Worm (Caenorhabditis elegans): ENCODE results near the gene C47D12.5.

Gene C47D12.5

DNA sequence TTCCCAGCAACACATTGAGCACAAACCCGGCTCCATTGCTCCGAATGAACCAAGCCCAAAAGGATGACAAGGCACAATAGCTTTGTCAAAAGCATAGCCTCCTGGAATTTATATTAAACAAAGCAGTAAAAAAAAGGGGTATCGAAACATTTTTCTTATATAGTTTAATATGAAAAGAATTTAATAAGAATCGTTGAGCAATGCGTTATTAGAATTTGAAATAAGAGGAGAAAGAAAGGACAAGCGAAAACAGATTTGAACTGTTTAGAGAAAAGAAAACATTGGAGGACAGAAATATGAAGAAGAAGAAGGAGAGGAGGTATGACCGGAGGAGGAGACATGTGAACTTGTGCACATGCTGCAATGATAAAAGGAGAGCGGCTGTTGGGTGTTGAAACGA lies at the start of gene C47D12.5:
Gene C47D12.5, minus strand, starts transcription at position 101 of the 400 bp plus-strand sequence.
- TF ChIP-seq ceh-16 (tag; optimal IDR thresholded peaks at IDR 0.05), result no peak
- TF ChIP-seq nhr-11 (tag; optimal IDR thresholded peaks at IDR 0.05), result no peak
- TF ChIP-seq nhr-76 (tag; optimal IDR thresholded peaks at IDR 0.05), result no peak
- no peak for TF ChIP-seq sea-2 (GFP tag; optimal IDR thresholded peaks at IDR 0.05)
- no peak for TF ChIP-seq ceh-9 (tag; optimal IDR thresholded peaks at IDR 0.05)
- TF ChIP-seq unc-62 (GFP tag; optimal IDR thresholded peaks at IDR 0.05), result no peak
- no peak for TF ChIP-seq zag-1 (tag; optimal IDR thresholded peaks at IDR 0.05)
- no peak for TF ChIP-seq fos-1 (tag; optimal IDR thresholded peaks at IDR 0.05)

DNA sequence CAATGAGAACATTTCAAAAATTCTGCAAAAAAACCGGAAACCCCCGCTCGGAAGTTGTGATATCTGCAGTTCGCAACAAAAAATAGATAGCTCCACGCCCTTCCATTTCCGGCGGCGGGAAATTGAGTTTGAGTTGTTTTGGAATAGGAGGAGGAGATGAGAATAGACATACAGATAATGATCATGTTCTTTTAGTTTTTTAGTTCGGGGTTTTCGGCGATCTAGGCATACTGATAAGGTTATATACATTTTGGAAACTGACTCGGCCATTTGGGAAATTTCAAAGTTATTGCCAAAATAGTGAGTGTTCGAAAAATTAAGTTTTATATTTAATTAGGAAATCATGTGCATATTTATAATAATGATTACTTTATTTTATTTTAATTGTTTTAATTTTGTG lies 48.8 kb upstream of the C47D12.5 start:
- TF ChIP-seq fkh-10 (GFP tag; optimal IDR thresholded peaks at IDR 0.05), result no peak
- peak; percentile 74 for TF ChIP-seq elt-1 (tag; optimal IDR thresholded peaks at IDR 0.05)

DNA sequence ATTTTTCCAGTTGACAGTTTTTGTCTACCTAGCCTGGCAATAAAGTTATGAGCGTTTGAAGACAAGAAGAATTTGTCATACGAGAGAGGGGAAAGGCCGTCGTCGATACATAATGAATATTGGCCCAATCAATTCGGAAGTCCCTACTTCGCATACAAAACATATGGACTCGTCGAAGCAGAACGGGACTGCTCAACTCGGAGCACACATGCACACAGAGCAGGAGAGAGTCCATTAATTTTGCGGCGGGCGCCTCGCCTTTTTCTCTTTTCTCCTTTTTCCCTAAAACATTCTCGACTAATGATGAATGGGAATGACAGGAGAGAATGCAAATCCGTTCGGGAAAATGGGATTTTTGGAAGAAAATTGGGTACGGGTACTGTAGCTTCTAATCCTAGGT lies 47.4 kb upstream of the C47D12.5 start, which contains the start of gene F13D12.8:
Gene F13D12.8, minus strand, starts transcription at position 82 of the 400 bp plus-strand sequence.
- TF ChIP-seq snpc-4 (tag; optimal IDR thresholded peaks at IDR 0.05), result peak; percentile 2
- TF ChIP-seq lin-39 (tag; optimal IDR thresholded peaks at IDR 0.05), result peak; percentile 23
- no peak for TF ChIP-seq nhr-67 (tag; optimal IDR thresholded peaks at IDR 0.05)

DNA sequence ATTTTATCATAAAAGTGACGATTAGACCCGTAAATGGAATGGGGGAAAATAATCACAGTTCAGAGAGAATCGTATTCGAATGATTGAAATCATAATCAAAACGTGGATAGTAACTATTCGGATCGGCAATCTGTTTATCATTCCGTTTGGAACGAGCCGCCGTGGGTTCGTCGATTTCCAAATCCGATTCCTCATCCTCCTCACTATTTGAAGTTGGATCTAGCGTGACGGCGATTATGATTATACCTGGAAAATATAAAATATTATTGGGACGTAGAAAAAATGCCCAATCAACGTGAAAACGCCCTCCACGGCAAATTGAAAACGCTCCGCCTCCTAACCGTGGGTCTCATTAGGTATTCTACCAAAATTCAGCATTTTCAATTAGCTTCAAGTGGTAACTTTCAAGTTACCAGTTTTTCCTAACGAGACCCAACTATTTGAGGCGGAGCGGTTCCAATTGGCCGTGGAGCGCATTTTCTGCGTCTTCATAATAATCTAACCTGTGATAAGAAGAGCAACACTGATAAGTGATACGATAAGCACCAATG lies 46.2 kb upstream of the C47D12.5 start:
- no peak for TF ChIP-seq nhr-77 (tag; optimal IDR thresholded peaks at IDR 0.05)
- TF ChIP-seq zag-1 (tag; optimal IDR thresholded peaks at IDR 0.05), result no peak
- TF ChIP-seq lsy-12 (tag; optimal IDR thresholded peaks at IDR 0.05), result peak; percentile 25
- no peak for TF ChIP-seq nhr-25 (tag; optimal IDR thresholded peaks at IDR 0.05)
- no peak for TF ChIP-seq mml-1 (tag; optimal IDR thresholded peaks at IDR 0.05)
- TF ChIP-seq elt-2 (tag; optimal IDR thresholded peaks at IDR 0.05), result peak; percentile 62
- peak; percentile 88 for TF ChIP-seq ama-1 (optimal IDR thresholded peaks at IDR 0.05)
- TF ChIP-seq nhr-43 (tag; optimal IDR thresholded peaks at IDR 0.05; ENCODE audit: poor library complexity, severe bottlenecking), result peak; percentile 4
- TF ChIP-seq pha-4 (tag; optimal IDR thresholded peaks at IDR 0.05), result no peak
- TF ChIP-seq eor-1 (tag; optimal IDR thresholded peaks at IDR 0.05), result no peak
- TF ChIP-seq pqm-1 (tag; optimal IDR thresholded peaks at IDR 0.05), result no peak
- TF ChIP-seq ceh-28 (tag; optimal IDR thresholded peaks at IDR 0.05), result no peak
- TF ChIP-seq ceh-16 (tag; optimal IDR thresholded peaks at IDR 0.05), result no peak

DNA sequence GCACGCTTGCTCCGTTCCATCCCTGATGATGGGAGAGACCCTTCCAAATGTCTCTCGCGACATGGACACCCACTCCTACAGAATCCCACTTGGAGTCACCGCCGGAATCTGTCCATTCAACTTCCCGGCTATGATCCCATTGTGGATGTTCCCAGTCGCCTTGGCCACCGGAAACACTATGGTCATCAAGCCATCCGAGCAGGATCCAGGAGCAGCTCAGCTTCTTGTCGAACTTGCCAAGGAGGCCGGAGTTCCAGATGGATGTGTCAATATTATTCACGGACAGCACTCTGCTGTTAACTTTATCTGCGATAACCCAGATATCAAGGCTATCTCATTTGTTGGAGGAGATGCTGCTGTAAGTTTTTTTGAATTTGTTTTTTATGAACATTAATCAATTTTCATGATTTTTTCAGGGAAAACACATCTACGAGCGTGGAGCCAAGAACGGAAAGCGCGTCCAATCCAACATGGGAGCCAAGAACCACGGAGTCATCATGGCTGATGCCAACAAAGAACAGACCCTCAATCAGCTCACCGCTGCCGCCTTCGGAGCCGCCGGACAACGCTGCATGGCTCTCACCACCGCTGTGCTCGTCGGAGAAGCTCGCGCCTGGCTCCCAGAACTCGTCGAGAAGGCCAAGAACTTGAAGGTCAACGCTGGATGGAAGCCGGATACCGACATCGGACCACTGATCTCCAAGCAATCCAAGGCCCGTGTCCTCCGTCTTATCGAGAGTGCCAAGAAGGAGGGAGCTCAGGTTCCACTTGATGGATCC lies 44.9 kb upstream of the C47D12.5 start:
- no peak for TF ChIP-seq ztf-4 (tag; optimal IDR thresholded peaks at IDR 0.05)
- no peak for TF ChIP-seq fkh-2 (tag; optimal IDR thresholded peaks at IDR 0.05)
- no peak for TF ChIP-seq lin-15B (tag; optimal IDR thresholded peaks at IDR 0.05)
- no peak for TF ChIP-seq hmg-11 (tag; optimal IDR thresholded peaks at IDR 0.05)
- TF ChIP-seq elt-3 (tag; optimal IDR thresholded peaks at IDR 0.05), result no peak
- no peak for TF ChIP-seq mdl-1 (tag; optimal IDR thresholded peaks at IDR 0.05)
- TF ChIP-seq lin-39 (tag; optimal IDR thresholded peaks at IDR 0.05), result no peak
- no peak for TF ChIP-seq ceh-82 (tag; optimal IDR thresholded peaks at IDR 0.05)
- no peak for TF ChIP-seq pqm-1 (tag; optimal IDR thresholded peaks at IDR 0.05)
- no peak for TF ChIP-seq egl-27 (tag; optimal IDR thresholded peaks at IDR 0.05)
- no peak for TF ChIP-seq unc-39 (tag; optimal IDR thresholded peaks at IDR 0.05)

DNA sequence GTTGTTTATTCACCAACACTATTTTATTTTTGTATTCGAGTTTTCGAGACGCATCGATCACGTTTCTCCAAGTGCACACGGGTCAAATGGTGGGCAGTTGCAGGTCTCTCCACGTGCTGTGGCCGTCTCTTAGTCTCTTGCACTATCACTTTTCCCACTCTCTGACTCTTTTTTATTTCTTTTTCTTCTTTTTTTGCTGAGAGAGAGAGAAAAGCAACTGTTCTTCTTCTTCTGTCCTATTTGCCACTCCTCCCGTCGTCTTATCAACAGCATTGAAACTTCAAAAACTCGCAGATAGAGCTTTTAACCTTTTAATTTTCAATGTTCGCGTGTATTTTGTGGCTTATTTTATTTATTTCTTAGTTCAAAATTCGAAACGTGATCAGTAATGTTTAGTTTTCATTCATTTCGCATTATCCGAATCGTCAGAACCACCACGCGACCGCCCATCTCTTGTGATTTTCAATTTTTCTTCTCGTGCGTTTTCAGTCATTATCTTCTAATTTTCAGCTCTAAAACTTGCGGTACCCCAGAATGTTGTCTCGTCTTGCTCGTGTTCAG lies 43.5 kb upstream of the C47D12.5 start, which contains the start of gene alh-8:
Gene alh-8, plus strand, starts transcription at position 511 of the 561 bp plus-strand sequence.
- peak; percentile 53 for TF ChIP-seq ama-1 (optimal IDR thresholded peaks at IDR 0.05)
- peak; percentile 92 for TF ChIP-seq mdl-1 (tag; optimal IDR thresholded peaks at IDR 0.05)
- peak; percentile 5 for TF ChIP-seq nhr-23 (tag; optimal IDR thresholded peaks at IDR 0.05)
- peak; percentile 14 for TF ChIP-seq lin-15B (tag; optimal IDR thresholded peaks at IDR 0.05)
- peak; percentile 31 for TF ChIP-seq lin-39 (tag; optimal IDR thresholded peaks at IDR 0.05)
- no peak for TF ChIP-seq daf-12 (tag; optimal IDR thresholded peaks at IDR 0.05)
- no peak for TF ChIP-seq jun-1 (tag; optimal IDR thresholded peaks at IDR 0.05)
- peak; percentile 55 for TF ChIP-seq pha-4 (tag; optimal IDR thresholded peaks at IDR 0.05)
- TF ChIP-seq nhr-77 (tag; optimal IDR thresholded peaks at IDR 0.05), result peak; percentile 21
- no peak for TF ChIP-seq nhr-67 (tag; optimal IDR thresholded peaks at IDR 0.05)
- no peak for TF ChIP-seq aly-2 (tag; optimal IDR thresholded peaks at IDR 0.05)
- peak; percentile 44 for TF ChIP-seq nfya-1 (tag; optimal IDR thresholded peaks at IDR 0.05; ENCODE audit: insufficient read depth)
- peak; percentile 76 for TF ChIP-seq elt-2 (tag; optimal IDR thresholded peaks at IDR 0.05)
- TF ChIP-seq pqm-1 (tag; optimal IDR thresholded peaks at IDR 0.05), result peak; percentile 14
